Fruit fly (Drosophila melanogaster): ENCODE results near the gene Srp72.
A peak's percentile ranks its signal among the peaks of the same experiment; 100 is the strongest.

Srp72 gene

DNA sequence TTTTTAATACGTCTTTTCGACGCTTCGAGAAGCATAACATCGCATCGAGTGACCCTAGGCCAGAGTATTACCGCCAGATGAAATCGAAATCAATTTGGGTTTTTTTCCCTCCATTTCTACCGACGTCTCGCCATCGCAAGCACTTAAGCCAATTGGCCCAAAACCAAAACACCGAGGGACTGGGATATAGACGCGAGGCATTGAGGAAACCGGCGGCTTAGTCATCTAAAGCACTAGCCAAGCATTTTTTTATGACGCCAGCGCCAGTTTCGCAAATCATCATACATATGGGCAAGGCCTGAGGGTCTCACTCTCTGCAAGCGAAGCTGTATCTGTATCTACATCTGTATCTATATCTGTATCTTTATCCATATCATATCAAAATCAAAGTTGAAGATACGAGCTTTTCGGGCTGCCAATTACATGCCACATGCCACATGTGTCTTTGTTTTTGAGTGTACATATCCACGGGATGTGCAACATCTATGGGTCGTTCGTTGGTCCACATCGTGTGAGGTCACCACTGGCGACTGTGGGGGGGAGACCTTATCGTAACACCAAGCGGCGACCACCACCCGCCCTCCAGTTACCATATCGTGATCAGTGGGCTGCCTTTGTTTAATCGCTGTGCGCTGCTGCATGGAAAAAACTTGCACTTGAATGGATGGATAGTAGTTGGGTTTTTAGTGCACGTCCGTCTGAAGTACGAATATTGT is 20.8 kb upstream of the Srp72 start (continued):
- TF ChIP-seq Spps (tag; optimal IDR thresholded peaks at IDR 0.05) (no peak), h (optimal IDR thresholded peaks at IDR 0.05) (no peak), Dbx (GFP tag; IDR thresholded peaks at IDR 0.05) (no peak), NK7.1 (GFP tag; optimal IDR thresholded peaks at IDR 0.05) (no peak), Doc3 (GFP tag; IDR thresholded peaks at IDR 0.05; ENCODE audit: partially characterized antibody) (no peak), CG17328 (GFP tag; IDR thresholded peaks at IDR 0.05) (no peak), Med (GFP tag) (peak; percentile 38), CG43689 (GFP tag; IDR thresholded peaks at IDR 0.05) (no peak), twi (tag; optimal IDR thresholded peaks at IDR 0.05) (peak; percentile 41), CG14965 (GFP tag; optimal IDR thresholded peaks at IDR 0.05; ENCODE audit: borderline replicate concordance) (no peak), chinmo (GFP tag; IDR thresholded peaks at IDR 0.05; ENCODE audit: partially characterized antibody) (0 out of 4 replicates have a peak, but pooled peaks have one; percentile 52), so (GFP tag; IDR thresholded peaks at IDR 0.05) (no peak), Hmr (GFP tag; optimal IDR thresholded peaks at IDR 0.05) (no peak), CG7271 (tag; optimal IDR thresholded peaks at IDR 0.05) (no peak), CG11247 (GFP tag; IDR thresholded peaks at IDR 0.05) (no peak), CG13624 (GFP tag; optimal IDR thresholded peaks at IDR 0.05) (no peak), CG2129 (GFP tag; IDR thresholded peaks at IDR 0.05; ENCODE audit: partially characterized antibody) (no peak), CG10267 (tag; optimal IDR thresholded peaks at IDR 0.05) (no peak), salm (tag; optimal IDR thresholded peaks at IDR 0.05) (no peak), HmgD (GFP tag; optimal IDR thresholded peaks at IDR 0.05) (no peak), wdn (GFP tag; IDR thresholded peaks at IDR 0.05) (no peak), klu (GFP tag; IDR thresholded peaks at IDR 0.05) (no peak), CG4282 (GFP tag; optimal IDR thresholded peaks at IDR 0.05) (no peak), CG15073 (GFP tag; optimal IDR thresholded peaks at IDR 0.05) (no peak), CG2202 (tag; optimal IDR thresholded peaks at IDR 0.05) (no peak), Myb (GFP tag; optimal IDR thresholded peaks at IDR 0.05) (no peak), Blimp-1 (GFP tag; optimal IDR thresholded peaks at IDR 0.05) (peak; percentile 10), CG11093 (GFP tag; IDR thresholded peaks at IDR 0.05) (no peak), z (GFP tag; IDR thresholded peaks at IDR 0.05) (no peak), B-H1 (GFP tag; IDR thresholded peaks at IDR 0.05) (no peak), ab (GFP tag; optimal IDR thresholded peaks at IDR 0.05) (no peak), CG6765 (GFP tag; optimal IDR thresholded peaks at IDR 0.05) (no peak), tx (GFP tag; optimal IDR thresholded peaks at IDR 0.05) (no peak), CG8388 (GFP tag; optimal IDR thresholded peaks at IDR 0.05) (no peak), sim (GFP tag; IDR thresholded peaks at IDR 0.05) (no peak), CG1832 (GFP tag; optimal IDR thresholded peaks at IDR 0.05) (no peak), Ets65A (GFP tag) (peak; percentile 8), CG13424 (tag; optimal IDR thresholded peaks at IDR 0.05) (no peak), CG4854 (GFP tag; optimal IDR thresholded peaks at IDR 0.05) (no peak)

DNA sequence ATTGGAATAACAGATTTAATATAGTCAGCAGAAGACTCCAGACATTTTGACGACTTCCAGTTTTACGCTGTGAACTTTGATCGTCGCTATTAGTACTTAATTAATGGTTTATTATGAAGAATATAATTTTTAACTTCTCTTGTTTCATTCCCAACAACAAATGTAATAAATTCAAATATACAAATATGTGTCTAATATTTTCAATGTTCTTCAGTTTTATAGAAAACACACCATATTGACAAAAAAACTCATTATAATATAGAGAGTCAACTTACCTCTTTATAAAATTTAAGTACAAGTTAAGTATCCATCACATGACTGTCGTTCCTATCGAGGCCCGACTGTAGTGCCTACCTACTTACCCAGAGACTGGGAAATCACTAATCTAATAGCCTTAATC is 15.2 kb upstream of the Srp72 start:
- TF ChIP-seq dpn (GFP tag; optimal IDR thresholded peaks at IDR 0.05) (peak in 1 of 2 experiments; percentile 30), HLH4C (GFP tag; IDR thresholded peaks at IDR 0.05; ENCODE audit: partially characterized antibody) (no peak), mld (GFP tag; IDR thresholded peaks at IDR 0.05; ENCODE audit: partially characterized antibody) (no peak), Dfd (GFP tag; optimal IDR thresholded peaks at IDR 0.05) (no peak), pfk (GFP tag; optimal IDR thresholded peaks at IDR 0.05) (no peak), CG17361 (GFP tag; IDR thresholded peaks at IDR 0.05) (peak; percentile 55; the same call in 1 of the 3 replicates), lola (GFP tag; optimal IDR thresholded peaks at IDR 0.05) (peak in 1 of 3 experiments; percentile 36), CG15696 (tag; optimal IDR thresholded peaks at IDR 0.05) (no peak), CG8290 (GFP tag; optimal IDR thresholded peaks at IDR 0.05) (no peak), CG8290 (tag; optimal IDR thresholded peaks at IDR 0.05) (no peak), wek (GFP tag; optimal IDR thresholded peaks at IDR 0.05) (no peak), usp (GFP tag; optimal IDR thresholded peaks at IDR 0.05) (no peak), ato (GFP tag; IDR thresholded peaks at IDR 0.05; ENCODE audit: partially characterized antibody) (no peak), gem (tag; optimal IDR thresholded peaks at IDR 0.05) (peak; percentile 45)
